Worm (Caenorhabditis elegans) whole organism, midembryonic: ENCODE results near the gene pqn-18.

ENCODE experiments used
- T22C8.4 ChIP-seq: fragments of 200-800 bp; sonication (Bioruptor generic); IDR thresholded peaks from 2 replicates; pipeline ENCODE4 v1.3.6; 2022; ENCODE audit warnings: missing genetic modification characterization, missing compliant biosample characterization
- cog-1 ChIP-seq: sonication (generic microtip); optimal IDR thresholded peaks from 2 replicates; lab custom pipeline; 2016; ENCODE audit warnings: missing genetic modification characterization, missing compliant biosample characterization
- flt-1 ChIP-seq: fragments of 200-800 bp; sonication (Bioruptor generic); IDR thresholded peaks from 2 replicates; pipeline ENCODE4 v1.3.6; 2022; ENCODE audit warnings: missing genetic modification characterization, missing compliant biosample characterization
- klf-2 ChIP-seq: fragments of 200-800 bp; sonication (Bioruptor generic); conservative IDR thresholded peaks from 2 replicates; pipeline ENCODE4 v1.3.6; 2022; ENCODE audit warnings: missing genetic modification reagents, missing genetic modification characterization, missing compliant biosample characterization
- med-1 ChIP-seq: sonication (generic microtip); optimal IDR thresholded peaks from 2 replicates; lab custom pipeline; 2017; ENCODE audit warnings: missing genetic modification characterization, mild to moderate bottlenecking, missing compliant biosample characterization, antibody characterized with exemption, missing genetic modification reagents; ENCODE audit not compliant: insufficient read depth
- ref-1 ChIP-seq: fragments of 200-800 bp; sonication (Bioruptor generic); conservative IDR thresholded peaks from 2 replicates; pipeline ENCODE4 v1.3.6; 2022; ENCODE audit warnings: missing genetic modification reagents, missing genetic modification characterization, missing compliant biosample characterization
- tab-1 ChIP-seq: fragments of 200-800 bp; sonication (Bioruptor generic); IDR thresholded peaks from 2 replicates; pipeline ENCODE4 v1.3.6; 2022; ENCODE audit warnings: missing genetic modification characterization, missing compliant biosample characterization
- ztf-29 ChIP-seq: fragments of 200-800 bp; sonication (Bioruptor generic); IDR thresholded peaks from 2 replicates; pipeline ENCODE4 v1.3.6; 2022; ENCODE audit warnings: missing genetic modification reagents, missing genetic modification characterization, missing compliant biosample characterization

DNA sequence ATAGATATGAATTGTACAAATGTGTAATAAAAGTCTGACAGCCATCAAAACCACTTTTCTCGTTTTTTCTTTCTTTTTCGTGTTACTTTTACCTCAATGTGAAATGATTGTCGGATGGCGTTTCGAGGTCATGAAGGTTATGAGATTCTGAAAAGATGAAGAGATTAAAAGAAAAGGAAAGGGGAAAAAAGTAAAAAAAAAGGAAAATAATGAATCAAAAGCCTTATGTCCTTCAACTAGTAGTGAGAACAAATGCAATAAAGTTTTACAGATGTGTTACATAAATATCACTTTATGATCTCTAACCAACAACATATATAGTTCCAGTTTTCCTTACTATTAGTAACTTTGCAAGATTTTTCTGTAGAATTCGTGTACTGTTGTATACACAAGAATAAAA lies 33.2 kb downstream of the pqn-18 start, which contains the start of gene gmap-3:
- TF ChIP-seq ref-1 (GFP tag; lab: Robert Waterston, UW) (no peak), flt-1 (no peak), klf-2 (no peak), ztf-29 (GFP tag; lab: Robert Waterston, UW) (no peak), tab-1 (GFP tag; lab: Robert Waterston, UW) (no peak), med-1 (GFP tag; lab: Kevin White, UChicago) (no peak), T22C8.4 (GFP tag; lab: Robert Waterston, UW) (no peak), cog-1 (tag; lab: Kevin White, UChicago) (no peak)
